Worm (Caenorhabditis elegans) whole organism, early embryonic: Measurements from ENCODE around the gene usp-4.

Experiments used
- ceh-13 ChIP-seq: fragments of 200-800 bp; sonication (Bioruptor generic); optimal IDR thresholded peaks from 2 replicates; lab custom pipeline; 2018; ENCODE audit warnings: mild to moderate bottlenecking, missing genetic modification characterization, missing compliant biosample characterization
- hmg-4 ChIP-seq: fragments of 200-800 bp; sonication (Bioruptor generic); optimal IDR thresholded peaks from 2 replicates; lab custom pipeline; 2018; ENCODE audit warnings: mild to moderate bottlenecking, missing genetic modification characterization, missing compliant biosample characterization
- tbx-37 ChIP-seq: fragments of 200-800 bp; sonication (Bioruptor generic); conservative IDR thresholded peaks from 2 replicates; pipeline ENCODE4 v1.3.6; 2022; ENCODE audit warnings: missing genetic modification reagents, missing genetic modification characterization, missing compliant biosample characterization

DNA sequence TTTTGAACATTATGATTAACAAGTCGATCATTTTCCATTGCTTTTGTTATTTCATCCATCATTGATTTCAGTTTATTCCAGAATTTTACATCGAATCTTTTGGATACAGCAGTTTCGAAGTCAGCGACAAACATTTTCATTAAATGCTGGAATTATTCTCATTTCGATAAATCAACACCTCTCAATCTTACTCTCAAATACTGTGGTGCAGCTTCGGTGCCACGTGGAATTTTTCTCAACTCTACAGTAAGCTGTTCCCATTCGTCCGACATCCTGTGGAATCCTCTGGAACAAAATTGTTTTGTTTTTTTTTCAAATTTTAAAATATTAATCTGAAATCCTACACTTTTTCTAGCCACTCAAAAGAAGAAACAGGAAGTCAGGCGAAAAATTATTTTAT, 15.0 kb upstream of the usp-4 start, which contains the start of gene smg-7:
- TF ChIP-seq ceh-13 (GFP tag; lab: Kevin White, UChicago) (no peak), tbx-37 (no peak), hmg-4 (GFP tag; lab: Kevin White, UChicago) (no peak)
